Fruit fly (Drosophila melanogaster) whole organism, wandering third instar larva: ENCODE data around the gene tup.

Experiments used
- Abd-B ChIP-seq: fragments of >200 bp; optimal IDR thresholded peaks from 2 replicates; lab custom pipeline; 2017; ENCODE audit warnings: missing biosample characterization, missing genetic modification characterization
- CG32264 ChIP-seq: fragments of 200-800 bp; sonication (Bioruptor generic); optimal IDR thresholded peaks from 2 replicates; lab custom pipeline; 2016; ENCODE audit warnings: missing biosample characterization, missing genetic modification characterization
- CG9705 ChIP-seq: fragments of 200-800 bp; sonication (Bioruptor generic); optimal IDR thresholded peaks from 2 replicates; lab custom pipeline; 2018; ENCODE audit warnings: missing biosample characterization, mild to moderate bottlenecking, missing genetic modification characterization
- CrebA ChIP-seq: fragments of 200-800 bp; sonication (Bioruptor generic); optimal IDR thresholded peaks from 2 replicates; lab custom pipeline; 2016; ENCODE audit warnings: missing biosample characterization, mild to moderate bottlenecking, missing genetic modification characterization, borderline replicate concordance
- Dfd ChIP-seq: fragments of >200 bp; optimal IDR thresholded peaks from 2 replicates; lab custom pipeline; 2017; ENCODE audit warnings: missing biosample characterization, missing genetic modification characterization
- Dif ChIP-seq: fragments of 200-275, 200-300 bp; sonication (Bioruptor generic); optimal IDR thresholded peaks from 2 replicates; lab custom pipeline; 2018; ENCODE audit warnings: missing biosample characterization, missing genetic modification characterization; ENCODE audit not compliant: partially characterized antibody
- GATAd ChIP-seq: sonication (Bioruptor generic); optimal IDR thresholded peaks from 2 replicates; lab custom pipeline; 2016; ENCODE audit warnings: missing biosample characterization, missing genetic modification characterization
- HLH106 ChIP-seq: fragments of 200-800 bp; optimal IDR thresholded peaks from 3 replicates; lab custom pipeline; 2019; ENCODE audit warnings: missing biosample characterization, mild to moderate bottlenecking, missing genetic modification characterization, moderate library complexity
- Hnf4 ChIP-seq: fragments of 200-800 bp; sonication (Bioruptor generic); optimal IDR thresholded peaks from 2 replicates; lab custom pipeline; 2016; ENCODE audit warnings: missing biosample characterization, mild to moderate bottlenecking, missing genetic modification characterization
- Hr78 ChIP-seq: fragments of >200 bp; optimal IDR thresholded peaks from 2 replicates; lab custom pipeline; 2017; ENCODE audit warnings: missing biosample characterization, missing genetic modification characterization
- Hr83 ChIP-seq: fragments of 200-300 bp; sonication (Bioruptor generic); optimal IDR thresholded peaks from 2 replicates; lab custom pipeline; 2016; ENCODE audit warnings: missing biosample characterization, mild to moderate bottlenecking, missing genetic modification characterization, moderate library complexity; ENCODE audit not compliant: poor library complexity, severe bottlenecking
- Jra ChIP-seq: sonication (Bioruptor generic); optimal IDR thresholded peaks from 2 replicates; lab custom pipeline; 2016; ENCODE audit warnings: missing biosample characterization, missing genetic modification characterization
- Myc ChIP-seq: fragments of >200 bp; optimal IDR thresholded peaks from 2 replicates; lab custom pipeline; 2017
- N ChIP-seq: fragments of >200 bp; optimal IDR thresholded peaks from 2 replicates; lab custom pipeline; 2018; ENCODE audit warnings: missing biosample characterization, missing external identifiers, missing genetic modification characterization
- OdsH ChIP-seq: fragments of 200-800 bp; sonication (Bioruptor generic); optimal IDR thresholded peaks from 2 replicates; lab custom pipeline; 2016; ENCODE audit warnings: missing biosample characterization, mild to moderate bottlenecking, missing genetic modification characterization
- Rel ChIP-seq, 2 experiments: fragments of 200-800 bp; sonication (Bioruptor generic) in 1 of 2; optimal IDR thresholded peaks; 2 replicates in 1 of 2; 3 replicates in 1 of 2; lab custom pipeline; 2016 to 2019; ENCODE audit warnings: mild to moderate bottlenecking in 2 of 2, missing biosample characterization in 2 of 2, missing genetic modification characterization in 2 of 2, moderate library complexity in 1 of 2
- Sp1 ChIP-seq: fragments of 200-800 bp; sonication (Bioruptor generic); optimal IDR thresholded peaks from 3 replicates; lab custom pipeline; 2019; ENCODE audit warnings: missing biosample characterization, mild to moderate bottlenecking, missing genetic modification characterization, moderate library complexity
- Vsx2 ChIP-seq: fragments of 200-300, 225-300 bp; sonication (Bioruptor generic); optimal IDR thresholded peaks from 2 replicates; lab custom pipeline; 2018; ENCODE audit warnings: missing biosample characterization, missing genetic modification characterization; ENCODE audit not compliant: partially characterized antibody
- br ChIP-seq: fragments of 200-800 bp; sonication (Bioruptor generic); optimal IDR thresholded peaks from 2 replicates; lab custom pipeline; 2016; ENCODE audit warnings: missing biosample characterization, missing genetic modification characterization
- brk ChIP-seq: fragments of 200-800 bp; sonication (Bioruptor generic); optimal IDR thresholded peaks from 2 replicates; lab custom pipeline; 2016; ENCODE audit warnings: missing biosample characterization, mild to moderate bottlenecking, missing genetic modification characterization
- dl ChIP-seq, 2 experiments: fragments of 175-275, 200-275 bp in 1 of 2; fragments of 200-275 bp in 1 of 2; sonication (Bioruptor generic); optimal IDR thresholded peaks; lab custom pipeline; 2018; ENCODE audit warnings: mild to moderate bottlenecking in 2 of 2, missing biosample characterization in 2 of 2, missing genetic modification characterization in 2 of 2, moderate library complexity in 2 of 2; ENCODE audit not compliant: partially characterized antibody in 2 of 2, insufficient read depth in 1 of 2
- dmrt93B ChIP-seq: fragments of 200-800 bp; sonication (Bioruptor generic); optimal IDR thresholded peaks from 2 replicates; lab custom pipeline; 2018; ENCODE audit warnings: missing biosample characterization, mild to moderate bottlenecking, missing genetic modification characterization
- dsf ChIP-seq: sonication (Bioruptor generic); optimal IDR thresholded peaks from 2 replicates; lab custom pipeline; 2016; ENCODE audit warnings: missing biosample characterization, missing genetic modification characterization, borderline replicate concordance
- foxo ChIP-seq, 2 experiments: fragments of 200-800 bp; sonication (Bioruptor generic); optimal IDR thresholded peaks; 2 replicates in 1 of 2; 3 replicates in 1 of 2; lab custom pipeline; 2016 to 2017; ENCODE audit warnings: missing biosample characterization in 2 of 2, missing genetic modification characterization in 2 of 2
- fru ChIP-seq: fragments of 200-800 bp; sonication (Bioruptor generic); optimal IDR thresholded peaks from 3 replicates; lab custom pipeline; 2016; ENCODE audit warnings: missing biosample characterization, mild to moderate bottlenecking, missing genetic modification characterization
- h ChIP-seq: fragments of 200-800 bp; sonication (Bioruptor generic); optimal IDR thresholded peaks from 3 replicates; lab custom pipeline; 2016; ENCODE audit warnings: missing biosample characterization, mild to moderate bottlenecking, missing genetic modification characterization
- jim ChIP-seq: fragments of 175-275, 200-325 bp; sonication (Bioruptor generic); optimal IDR thresholded peaks from 2 replicates; lab custom pipeline; 2016; ENCODE audit warnings: missing biosample characterization, mild to moderate bottlenecking, missing genetic modification characterization
- lola ChIP-seq: fragments of >200 bp; optimal IDR thresholded peaks from 2 replicates; lab custom pipeline; 2017; ENCODE audit warnings: missing biosample characterization, missing genetic modification characterization
- pan ChIP-seq: fragments of >200 bp; optimal IDR thresholded peaks from 2 replicates; lab custom pipeline; 2017
- psq ChIP-seq: fragments of 200-800 bp; sonication (Bioruptor generic); optimal IDR thresholded peaks from 3 replicates; lab custom pipeline; 2017; ENCODE audit warnings: missing biosample characterization, mild to moderate bottlenecking, missing genetic modification characterization, moderate library complexity
- rgr ChIP-seq: fragments of 200-800 bp; sonication (Bioruptor generic); optimal IDR thresholded peaks from 3 replicates; lab custom pipeline; 2016; ENCODE audit warnings: missing biosample characterization, mild to moderate bottlenecking, missing genetic modification characterization
- sv ChIP-seq: fragments of 200-800 bp; sonication (Bioruptor generic); optimal IDR thresholded peaks from 3 replicates; lab custom pipeline; 2016; ENCODE audit warnings: missing biosample characterization, missing genetic modification characterization
- usp ChIP-seq: fragments of >200 bp; optimal IDR thresholded peaks from 2 replicates; lab custom pipeline; 2017; ENCODE audit warnings: missing biosample characterization, missing genetic modification characterization
- woc ChIP-seq: sonication (Bioruptor generic); optimal IDR thresholded peaks from 2 replicates; lab custom pipeline; 2016; ENCODE audit warnings: missing biosample characterization, mild to moderate bottlenecking, missing genetic modification characterization

Gene tup

DNA sequence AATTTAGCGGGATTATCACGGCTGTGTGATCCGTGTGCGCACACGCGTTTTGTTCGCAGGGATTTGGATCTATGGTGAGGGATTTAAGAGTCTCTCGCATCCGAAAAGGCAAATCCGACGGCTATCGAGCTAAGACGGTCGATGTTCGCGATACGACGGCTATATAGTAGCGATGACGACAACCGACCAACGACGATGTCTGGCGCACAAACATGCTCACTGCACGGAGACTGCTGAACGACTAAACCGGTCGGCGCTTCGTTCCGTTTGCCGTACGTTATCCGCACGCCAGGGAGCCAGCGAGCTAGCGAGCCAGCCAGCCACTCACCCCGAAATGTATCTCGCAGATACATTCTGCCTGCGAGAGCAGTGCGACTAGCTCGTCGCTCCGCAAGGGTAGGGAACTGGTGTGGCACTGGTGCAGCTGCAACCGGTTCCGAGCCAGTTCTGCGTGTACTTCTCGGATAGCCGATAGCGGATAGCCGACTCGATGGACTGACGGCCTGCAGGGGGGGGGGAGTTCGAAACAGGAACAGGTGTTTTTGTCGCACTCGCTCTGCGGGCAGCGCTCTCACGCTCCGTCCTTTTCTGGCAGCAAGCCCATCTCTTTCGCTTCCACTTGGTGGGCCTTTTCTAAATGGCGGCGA is at the start of gene tup:
Gene tup, minus strand, starts transcription at position 248 of the 647 bp plus-strand sequence.
- TF ChIP-seq foxo (GFP tag; optimal IDR thresholded peaks at IDR 0.05; lab: Kevin White, UChicago) (peak in 1 of 2 experiments; percentile 2), psq (peak; percentile 12), Hr83 (GFP tag; lab: Kevin White, UChicago) (peak; percentile 21), Rel (GFP tag; optimal IDR thresholded peaks at IDR 0.05; lab: Kevin White, UChicago) (no peak), Rel (tag; optimal IDR thresholded peaks at IDR 0.05; lab: Kevin White, UChicago) (peak; percentile 21), h (GFP tag; lab: Kevin White, UChicago) (peak; percentile 41), CG9705 (GFP tag; lab: Kevin White, UChicago) (no peak), Dif (GFP tag; lab: Kevin White, UChicago) (peak; percentile 94), CG32264 (GFP tag; lab: Kevin White, UChicago) (no peak), Jra (GFP tag; lab: Kevin White, UChicago) (no peak), Sp1 (peak; percentile 7), Hr78 (no peak), Hnf4 (GFP tag; lab: Kevin White, UChicago) (no peak), dl (GFP tag; optimal IDR thresholded peaks at IDR 0.05; lab: Kevin White, UChicago; ENCODE audit: insufficient read depth in 1 of 2, partially characterized antibody in 2 of 2) (peak; percentile 10 to 73), CrebA (GFP tag; lab: Kevin White, UChicago) (no peak), HLH106 (tag; lab: Kevin White, UChicago) (no peak), N (GFP tag; lab: Kevin White, UChicago) (no peak), rgr (GFP tag; lab: Kevin White, UChicago) (peak; percentile 24), Dfd (GFP tag; lab: Kevin White, UChicago) (no peak), OdsH (GFP tag; lab: Kevin White, UChicago) (no peak), Vsx2 (GFP tag; lab: Kevin White, UChicago) (peak; percentile 91), br (GFP tag; lab: Kevin White, UChicago) (peak; percentile 9), Myc (lab: Kevin White, UChicago) (no peak), pan (lab: Kevin White, UChicago) (no peak), dmrt93B (GFP tag; lab: Kevin White, UChicago) (no peak), usp (GFP tag; lab: Kevin White, UChicago) (no peak), dsf (GFP tag; lab: Kevin White, UChicago) (no peak), brk (GFP tag; lab: Kevin White, UChicago) (no peak), Abd-B (GFP tag; lab: Kevin White, UChicago) (no peak)

DNA sequence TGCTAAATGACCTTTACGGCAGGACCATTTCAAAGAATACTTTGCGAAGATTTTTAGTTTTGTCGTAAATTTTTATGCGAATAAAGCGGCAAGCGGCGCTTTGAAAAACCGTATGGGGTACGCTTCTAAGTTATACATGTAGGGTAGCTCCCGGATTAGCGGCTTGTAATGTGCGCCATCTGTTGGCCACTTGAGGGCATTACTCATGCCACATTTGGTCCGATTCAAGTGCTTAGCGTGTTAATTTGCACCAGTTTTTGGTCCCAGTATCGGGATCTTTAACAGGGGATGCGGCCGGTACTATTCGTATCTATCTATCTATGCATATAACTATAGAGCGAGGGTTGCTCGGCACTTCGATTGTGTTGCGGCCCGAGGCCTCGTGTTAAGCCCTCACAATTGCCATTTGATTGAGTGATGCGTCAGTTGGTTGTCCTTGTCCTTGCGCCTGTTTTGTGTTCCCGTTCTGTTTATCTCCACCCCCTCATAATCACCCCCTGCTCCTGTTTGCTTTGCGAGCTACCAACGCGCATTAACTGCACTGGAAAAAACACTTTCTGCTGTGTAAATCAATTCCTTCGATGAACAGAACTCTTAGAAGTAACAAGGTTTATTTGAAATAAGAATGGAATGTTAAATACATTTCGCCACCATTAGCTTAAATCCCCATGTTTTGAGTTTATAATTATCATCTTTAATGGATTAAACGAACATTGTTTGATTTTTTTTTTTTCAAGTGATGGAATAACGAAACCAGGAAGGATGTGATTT is 49.5 kb upstream of the tup start:
- no peak for TF ChIP-seq woc (GFP tag; lab: Kevin White, UChicago)
- no peak for TF ChIP-seq brk (GFP tag; lab: Kevin White, UChicago)
- no peak for TF ChIP-seq sv (GFP tag; lab: Kevin White, UChicago)
- TF ChIP-seq jim (GFP tag; lab: Kevin White, UChicago), result no peak
- TF ChIP-seq usp (GFP tag; lab: Kevin White, UChicago), result no peak
- no peak for TF ChIP-seq fru (GFP tag; lab: Kevin White, UChicago)
- TF ChIP-seq lola (GFP tag; lab: Kevin White, UChicago), result no peak

- TF ChIP-seq usp (GFP tag; lab: Kevin White, UChicago) (no peak), Vsx2 (GFP tag; lab: Kevin White, UChicago) (no peak), dl (GFP tag; optimal IDR thresholded peaks at IDR 0.05; lab: Kevin White, UChicago; ENCODE audit: insufficient read depth in 1 of 2, partially characterized antibody in 2 of 2) (no peak), jim (GFP tag; lab: Kevin White, UChicago) (no peak), woc (GFP tag; lab: Kevin White, UChicago) (no peak), Rel (GFP tag; optimal IDR thresholded peaks at IDR 0.05; lab: Kevin White, UChicago) (no peak), Rel (tag; optimal IDR thresholded peaks at IDR 0.05; lab: Kevin White, UChicago) (no peak), br (GFP tag; lab: Kevin White, UChicago) (no peak), OdsH (GFP tag; lab: Kevin White, UChicago) (no peak), foxo (GFP tag; optimal IDR thresholded peaks at IDR 0.05; lab: Kevin White, UChicago) (no peak), Sp1 (no peak), GATAd (GFP tag; lab: Kevin White, UChicago) (no peak), rgr (GFP tag; lab: Kevin White, UChicago) (no peak), Hr78 (no peak), Hnf4 (GFP tag; lab: Kevin White, UChicago) (no peak), Dfd (GFP tag; lab: Kevin White, UChicago) (no peak), brk (GFP tag; lab: Kevin White, UChicago) (no peak), sv (GFP tag; lab: Kevin White, UChicago) (no peak), N (GFP tag; lab: Kevin White, UChicago) (no peak), fru (GFP tag; lab: Kevin White, UChicago) (no peak)
Measured at dm6 chr2L:18929595-18929994, 48.5 kb upstream of the tup start.
